Worm (Caenorhabditis elegans) whole organism, early embryonic: ENCODE results near the gene C18F10.7.

Source experiments
- B0310.2 ChIP-seq: sonication (generic microtip); optimal IDR thresholded peaks from 2 replicates; lab custom pipeline; 2016; ENCODE audit warnings: mild to moderate bottlenecking, missing genetic modification characterization, missing compliant biosample characterization
- F13C5.2 ChIP-seq: sonication (generic microtip); optimal IDR thresholded peaks from 2 replicates; lab custom pipeline; 2017; ENCODE audit warnings: mild to moderate bottlenecking, missing genetic modification characterization, inconsistent platforms, missing compliant biosample characterization
- ama-1 ChIP-seq: fragments of 150-350 bp; optimal IDR thresholded peaks from 2 replicates; lab custom pipeline; 2014
- ceh-13 ChIP-seq: fragments of 200-800 bp; sonication (Bioruptor generic); optimal IDR thresholded peaks from 2 replicates; lab custom pipeline; 2018; ENCODE audit warnings: mild to moderate bottlenecking, missing genetic modification characterization, missing compliant biosample characterization
- ceh-36 ChIP-seq: sonication (generic microtip); optimal IDR thresholded peaks from 2 replicates; lab custom pipeline; 2016; ENCODE audit warnings: missing genetic modification characterization, inconsistent platforms, missing compliant biosample characterization
- ets-7 ChIP-seq: sonication (generic microtip); optimal IDR thresholded peaks from 2 replicates; lab custom pipeline; 2016; ENCODE audit warnings: missing genotype, missing genetic modification characterization, missing compliant biosample characterization
- flt-1 ChIP-seq: fragments of 200-800 bp; sonication (Bioruptor generic); IDR thresholded peaks from 2 replicates; pipeline ENCODE4 v1.3.6; 2022; ENCODE audit warnings: missing genetic modification characterization, missing compliant biosample characterization
- hmbx-1 ChIP-seq: sonication (generic microtip); optimal IDR thresholded peaks from 2 replicates; lab custom pipeline; 2016; ENCODE audit warnings: mild to moderate bottlenecking, missing genetic modification characterization, missing compliant biosample characterization
- hmg-4 ChIP-seq: fragments of 200-800 bp; sonication (Bioruptor generic); optimal IDR thresholded peaks from 2 replicates; lab custom pipeline; 2018; ENCODE audit warnings: mild to moderate bottlenecking, missing genetic modification characterization, missing compliant biosample characterization
- pes-1 ChIP-seq: fragments of 200-800 bp; sonication (Bioruptor generic); IDR thresholded peaks from 2 replicates; pipeline ENCODE4 v1.3.6; 2022; ENCODE audit warnings: missing genetic modification reagents, missing genetic modification characterization, missing compliant biosample characterization
- scrt-1 ChIP-seq: fragments of 200-800 bp; sonication (Bioruptor generic); IDR thresholded peaks from 2 replicates; pipeline ENCODE4 v1.3.6; 2022; ENCODE audit warnings: missing genetic modification characterization, missing compliant biosample characterization
- sea-1 ChIP-seq: fragments of 200-800 bp; sonication (Bioruptor generic); conservative IDR thresholded peaks from 2 replicates; pipeline ENCODE4 v1.3.6; 2022; ENCODE audit warnings: missing genetic modification characterization, missing compliant biosample characterization
- tbx-11 ChIP-seq: fragments of 200-800 bp; sonication (Bioruptor generic); IDR thresholded peaks from 2 replicates; pipeline ENCODE4 v1.3.6; 2022; ENCODE audit warnings: missing genetic modification characterization, missing compliant biosample characterization
- tra-4 ChIP-seq: sonication (generic microtip); optimal IDR thresholded peaks from 2 replicates; lab custom pipeline; 2017; ENCODE audit warnings: missing genetic modification characterization, missing compliant biosample characterization

ce11 chrIII:6324139-6324538 is 46.0 kb upstream of the C18F10.7 start, which contains the start of gene C56G2.5:
- TF ChIP-seq ama-1 (lab: Kevin White, UChicago) (no peak), flt-1 (GFP tag; lab: Robert Waterston, UW) (no peak), scrt-1 (GFP tag; lab: Robert Waterston, UW) (no peak), ets-7 (tag; lab: Kevin White, UChicago) (no peak), hmbx-1 (tag; lab: Kevin White, UChicago) (no peak), pes-1 (GFP tag; lab: Robert Waterston, UW) (no peak), hmg-4 (no peak), B0310.2 (tag; lab: Kevin White, UChicago) (no peak), ceh-36 (tag; lab: Kevin White, UChicago) (no peak), tbx-11 (no peak), tra-4 (tag; lab: Kevin White, UChicago) (no peak), F13C5.2 (tag; lab: Kevin White, UChicago) (no peak), ceh-13 (GFP tag; lab: Kevin White, UChicago) (no peak), sea-1 (GFP tag; lab: Robert Waterston, UW) (no peak)
